Fruit fly (Drosophila melanogaster) whole organism, adult: ENCODE measurements around the gene CG12147.

Experiments
- CG14711 ChIP-seq: fragments of 200-800 bp; sonication (Bioruptor generic); optimal IDR thresholded peaks from 2 replicates; lab custom pipeline; 2018; ENCODE audit warnings: missing biosample characterization, mild to moderate bottlenecking, missing genetic modification characterization, moderate library complexity
- CG1620 ChIP-seq: fragments of 200-800 bp; sonication (Bioruptor generic); optimal IDR thresholded peaks from 2 replicates; lab custom pipeline; 2016; ENCODE audit warnings: missing biosample characterization, missing genetic modification characterization
- CG33017 ChIP-seq: fragments of 200-800 bp; sonication (Bioruptor generic); optimal IDR thresholded peaks from 2 replicates; lab custom pipeline; 2018; ENCODE audit warnings: missing biosample characterization, mild to moderate bottlenecking, missing genetic modification characterization, moderate library complexity
- CG5204 ChIP-seq: fragments of 200-800 bp; sonication (Bioruptor generic); optimal IDR thresholded peaks from 2 replicates; lab custom pipeline; 2016; ENCODE audit warnings: missing biosample characterization, missing genetic modification characterization
- CG7045 ChIP-seq: fragments of 200-800 bp; sonication (Bioruptor generic); optimal IDR thresholded peaks from 2 replicates; lab custom pipeline; 2017; ENCODE audit warnings: missing biosample characterization, mild to moderate bottlenecking, missing genetic modification characterization
- CG7101 ChIP-seq: fragments of 200-800 bp; sonication (Bioruptor generic); optimal IDR thresholded peaks from 2 replicates; lab custom pipeline; 2018; ENCODE audit warnings: missing biosample characterization, mild to moderate bottlenecking, missing genetic modification characterization, moderate library complexity
- Crg-1 ChIP-seq: fragments of 200-800 bp; sonication (Bioruptor generic); optimal IDR thresholded peaks from 2 replicates; lab custom pipeline; 2016; ENCODE audit warnings: missing biosample characterization, missing genetic modification characterization
- Mnt ChIP-seq: fragments of 200-800 bp; sonication (Bioruptor generic); optimal IDR thresholded peaks from 2 replicates; lab custom pipeline; 2016; ENCODE audit warnings: missing biosample characterization, mild to moderate bottlenecking, missing genetic modification characterization
- bab1 ChIP-seq: fragments of 200-800 bp; sonication (Bioruptor generic); optimal IDR thresholded peaks from 3 replicates; lab custom pipeline; 2019; ENCODE audit warnings: missing biosample characterization, mild to moderate bottlenecking, missing genetic modification characterization, moderate library complexity
- cnc ChIP-seq, 2 experiments: fragments of >200 bp; optimal IDR thresholded peaks; 2 replicates each; lab custom pipeline; 2017
- ovo ChIP-seq: fragments of 200-800 bp; sonication (Bioruptor generic); optimal IDR thresholded peaks from 2 replicates; lab custom pipeline; 2016; ENCODE audit warnings: missing biosample characterization, missing genetic modification characterization
- tj ChIP-seq: fragments of 200-800 bp; sonication (Bioruptor generic); optimal IDR thresholded peaks from 3 replicates; lab custom pipeline; 2017; ENCODE audit warnings: missing biosample characterization, mild to moderate bottlenecking, missing genetic modification characterization, moderate library complexity
- toe ChIP-seq: fragments of 200-800 bp; sonication (Bioruptor generic); optimal IDR thresholded peaks from 2 replicates; lab custom pipeline; 2016; ENCODE audit warnings: missing biosample characterization, missing genetic modification characterization

Gene CG12147

DNA sequence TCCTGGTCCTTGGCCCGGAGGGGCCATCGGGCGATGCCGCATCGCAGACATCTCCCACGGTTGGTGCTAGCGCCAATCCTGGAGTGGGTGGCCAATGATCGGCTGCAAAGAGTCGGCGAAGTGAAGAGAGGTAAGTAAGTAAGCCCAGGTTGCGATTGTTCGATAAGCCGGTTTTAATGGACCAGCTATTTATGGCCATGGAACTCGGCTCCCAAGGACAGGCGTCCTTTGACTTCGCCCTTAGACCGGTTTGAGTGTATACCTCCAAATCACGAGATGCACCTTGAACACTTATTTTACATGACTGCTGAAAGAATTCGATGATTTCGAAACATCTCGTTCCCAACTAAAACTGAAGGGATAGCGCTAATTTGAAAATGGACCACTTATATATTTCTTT is 41.3 kb downstream of the CG12147 start:
- TF ChIP-seq bab1 (GFP tag; lab: Kevin White, UChicago) (no peak), tj (no peak), CG1620 (GFP tag; lab: Kevin White, UChicago) (no peak), CG7101 (no peak), CG5204 (GFP tag; lab: Kevin White, UChicago) (no peak), CG33017 (tag; lab: Kevin White, UChicago) (no peak), Crg-1 (GFP tag; lab: Kevin White, UChicago) (no peak), toe (GFP tag; lab: Kevin White, UChicago) (no peak), CG14711 (tag; lab: Kevin White, UChicago) (no peak), CG7045 (GFP tag; lab: Kevin White, UChicago) (no peak)

- TF ChIP-seq ovo (GFP tag; lab: Kevin White, UChicago) (no peak), CG5204 (GFP tag; lab: Kevin White, UChicago) (no peak), CG7101 (no peak), CG7045 (GFP tag; lab: Kevin White, UChicago) (no peak), cnc (optimal IDR thresholded peaks at IDR 0.05; lab: Kevin White, UChicago) (no peak), Mnt (GFP tag; lab: Kevin White, UChicago) (no peak)
Observed at dm6 chr3R:5376612-5377011, 50.4 kb downstream of the CG12147 start, which contains the start of gene 7B2. TSS of gene 7B2 (plus strand) at chr3R:5376780.
